Fruit fly (Drosophila melanogaster): Measurements from ENCODE around the gene sgg.

sgg gene

dm6 chrX:2647472-2647883 lies 13.7 kb downstream of the sgg start (continued):
- TF ChIP-seq CG14965 (GFP tag; optimal IDR thresholded peaks at IDR 0.05; ENCODE audit: borderline replicate concordance) (no peak), aop (GFP tag; IDR thresholded peaks at IDR 0.05) (0 out of 2 replicates have a peak, but pooled peaks have one; percentile 44), CG2120 (GFP tag; optimal IDR thresholded peaks at IDR 0.05) (peak; percentile 71), Antp (GFP tag; optimal IDR thresholded peaks at IDR 0.05) (peak; percentile 63), CG10147 (GFP tag; optimal IDR thresholded peaks at IDR 0.05) (peak; percentile 56), gcm2 (GFP tag; optimal IDR thresholded peaks at IDR 0.05) (no peak), dysf (GFP tag; IDR thresholded peaks at IDR 0.05) (peak; percentile 72), CG1529 (GFP tag; optimal IDR thresholded peaks at IDR 0.05) (peak; percentile 36), CG4424 (GFP tag; optimal IDR thresholded peaks at IDR 0.05) (peak; percentile 62), CrebB (tag; optimal IDR thresholded peaks at IDR 0.05) (peak; percentile 59), slbo (GFP tag; IDR thresholded peaks at IDR 0.05) (peak; percentile 56), CG11247 (GFP tag; IDR thresholded peaks at IDR 0.05) (no peak), gfzf (GFP tag; optimal IDR thresholded peaks at IDR 0.05) (no peak), z (GFP tag; IDR thresholded peaks at IDR 0.05) (no peak), Gug (GFP tag; IDR thresholded peaks at IDR 0.05) (no peak), al (GFP tag; IDR thresholded peaks at IDR 0.05) (0 out of 2 replicates have a peak, but pooled peaks have one; percentile 11), wdn (GFP tag; IDR thresholded peaks at IDR 0.05) (no peak), pita (GFP tag; optimal IDR thresholded peaks at IDR 0.05) (no peak), CG16813 (GFP tag; IDR thresholded peaks at IDR 0.05; ENCODE audit: partially characterized antibody) (no peak), Hr3 (GFP tag; optimal IDR thresholded peaks at IDR 0.05) (peak; percentile 47), Hr78 (GFP tag; optimal IDR thresholded peaks at IDR 0.05) (no peak), bbx (GFP tag; IDR thresholded peaks at IDR 0.05; ENCODE audit: partially characterized antibody) (no peak), NC2α (GFP tag; optimal IDR thresholded peaks at IDR 0.05) (no peak), Oli (tag; optimal IDR thresholded peaks at IDR 0.05) (peak; percentile 73), Elba2 (GFP tag; optimal IDR thresholded peaks at IDR 0.05) (no peak), pan (optimal IDR thresholded peaks at IDR 0.05) (no peak), pan (GFP tag; optimal IDR thresholded peaks at IDR 0.05 in 1 of 2, IDR thresholded peaks at IDR 0.05 in 1 of 2) (peak in 1 of 2 experiments; percentile 49), CG13894 (tag; optimal IDR thresholded peaks at IDR 0.05) (peak; percentile 24), CG4282 (GFP tag; optimal IDR thresholded peaks at IDR 0.05) (no peak), rib (GFP tag; IDR thresholded peaks at IDR 0.05) (no peak), CG6254 (GFP tag; optimal IDR thresholded peaks at IDR 0.05) (no peak), Bteb2 (GFP tag; optimal IDR thresholded peaks at IDR 0.05) (peak; percentile 45), CG34376 (GFP tag; optimal IDR thresholded peaks at IDR 0.05) (no peak), ham (GFP tag; IDR thresholded peaks at IDR 0.05) (no peak), Stat92E (GFP tag; optimal IDR thresholded peaks at IDR 0.05) (no peak), B-H2 (GFP tag; optimal IDR thresholded peaks at IDR 0.05) (peak; percentile 37), Hr51 (GFP tag; optimal IDR thresholded peaks at IDR 0.05) (peak in 1 of 2 experiments; percentile 76), CG3838 (GFP tag; optimal IDR thresholded peaks at IDR 0.05) (no peak), E2f2 (GFP tag; IDR thresholded peaks at IDR 0.05) (peak; percentile 43; the same call in 1 of the 2 replicates), CG17359 (tag; optimal IDR thresholded peaks at IDR 0.05) (peak; percentile 71), CG13287 (GFP tag; IDR thresholded peaks at IDR 0.05; ENCODE audit: partially characterized antibody) (no peak), Bgb (GFP tag; IDR thresholded peaks at IDR 0.05; ENCODE audit: partially characterized antibody) (no peak), Oaz (GFP tag; IDR thresholded peaks at IDR 0.05) (peak; percentile 18; the same call in 1 of the 2 replicates), Nf-YB (GFP tag; optimal IDR thresholded peaks at IDR 0.05) (peak; percentile 22), NfI (GFP tag; optimal IDR thresholded peaks at IDR 0.05) (peak; percentile 57), CG17186 (GFP tag; optimal IDR thresholded peaks at IDR 0.05) (no peak), emc (GFP tag; optimal IDR thresholded peaks at IDR 0.05) (peak; percentile 32), Gsc (GFP tag; IDR thresholded peaks at IDR 0.05) (no peak), CkIIα-i1 (GFP tag; IDR thresholded peaks at IDR 0.05) (no peak), CG5180 (GFP tag; optimal IDR thresholded peaks at IDR 0.05) (peak; percentile 57)

Measured in whole organism, embryonic.